Worm (Caenorhabditis elegans): ENCODE results near the gene snf-3.

DNA sequence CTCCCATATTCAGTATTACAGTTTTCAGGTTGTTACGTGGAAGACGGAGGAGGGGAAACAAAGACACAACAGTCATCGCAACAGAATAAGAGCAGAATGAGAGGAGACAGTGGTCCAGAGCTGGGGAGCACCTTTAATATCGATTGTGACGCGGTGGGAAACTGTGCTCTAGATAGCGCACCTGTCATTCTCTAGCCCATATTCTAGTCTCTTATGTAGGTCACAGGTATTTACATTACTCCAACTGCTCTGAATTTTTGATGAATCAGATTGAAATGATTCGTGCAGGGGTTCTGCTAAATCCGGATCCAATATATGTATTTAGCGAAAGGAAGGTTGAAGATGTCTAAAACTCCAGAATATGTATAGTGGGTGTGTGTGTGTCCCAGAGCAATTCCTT, 49.6 kb upstream of the snf-3 start, which contains the start of gene fbxb-41:
- no peak for TF ChIP-seq W03F9.2 (tag; optimal IDR thresholded peaks at IDR 0.05)
- no peak for TF ChIP-seq him-1 (tag; optimal IDR thresholded peaks at IDR 0.05)
